Worm (Caenorhabditis elegans): ENCODE results near the gene rsd-2.

The rsd-2 gene

ce11 chrIV:13472011-13472410 is 68.1 kb downstream of the rsd-2 start, which contains the start of the genes ttbk-8.1 and Y38H8A.4:
Gene ttbk-8.1, plus strand, starts transcription at chrIV:13472311.
Gene Y38H8A.4, minus strand, starts transcription at chrIV:13472376.
- TF ChIP-seq K11D2.4 (GFP tag; IDR thresholded peaks at IDR 0.05): no peak
